Fruit fly (Drosophila melanogaster): ENCODE data around the gene CG42813.

dm6 chr3R:27229368-27229767, 1.0 kb upstream of the CG42813 start, which contains the start of gene CG42814:
- no peak for TF ChIP-seq insv (optimal IDR thresholded peaks at IDR 0.05)
- TF ChIP-seq psq (optimal IDR thresholded peaks at IDR 0.05) = no peak
- no peak for TF ChIP-seq ttk (optimal IDR thresholded peaks at IDR 0.05)
- no peak for TF ChIP-seq h (optimal IDR thresholded peaks at IDR 0.05)

All from Kc167 (cell line).